Fruit fly (Drosophila melanogaster) whole organism: Measurements from ENCODE around the gene sti.

ENCODE experiments used
- Dll ChIP-seq: fragments of >200 bp; optimal IDR thresholded peaks from 2 replicates; lab custom pipeline; 2017
- pan ChIP-seq: fragments of >200 bp; optimal IDR thresholded peaks from 2 replicates; lab custom pipeline; 2017
- usp ChIP-seq: fragments of >200 bp; optimal IDR thresholded peaks from 2 replicates; lab custom pipeline; 2017; ENCODE audit warnings: missing biosample characterization, missing genetic modification characterization, mixed read lengths

DNA sequence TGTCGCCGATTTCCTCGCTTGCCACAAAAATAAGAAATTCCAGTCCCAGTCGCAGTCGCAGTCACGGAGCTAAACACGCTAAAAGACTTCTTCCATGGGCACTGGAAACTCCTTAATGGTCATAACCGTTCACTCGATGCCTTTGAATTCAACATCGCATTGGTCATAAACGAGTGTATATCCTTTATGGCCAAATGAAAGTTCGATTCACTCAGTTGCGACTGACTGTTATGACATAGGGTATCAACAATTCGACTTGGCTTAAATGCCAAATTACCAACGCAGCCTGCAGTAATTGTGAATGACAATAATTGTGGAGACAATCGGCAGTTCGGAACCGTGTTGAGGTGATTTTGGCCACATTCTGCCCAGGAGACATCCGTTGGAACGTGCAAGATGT, 44.7 kb upstream of the sti start:
- TF ChIP-seq pan (lab: Kevin White, UChicago) (no peak), Dll (lab: Kevin White, UChicago) (no peak), usp (no peak)
